Fruit fly (Drosophila melanogaster): ENCODE data around the gene snsl.

The snsl gene

DNA sequence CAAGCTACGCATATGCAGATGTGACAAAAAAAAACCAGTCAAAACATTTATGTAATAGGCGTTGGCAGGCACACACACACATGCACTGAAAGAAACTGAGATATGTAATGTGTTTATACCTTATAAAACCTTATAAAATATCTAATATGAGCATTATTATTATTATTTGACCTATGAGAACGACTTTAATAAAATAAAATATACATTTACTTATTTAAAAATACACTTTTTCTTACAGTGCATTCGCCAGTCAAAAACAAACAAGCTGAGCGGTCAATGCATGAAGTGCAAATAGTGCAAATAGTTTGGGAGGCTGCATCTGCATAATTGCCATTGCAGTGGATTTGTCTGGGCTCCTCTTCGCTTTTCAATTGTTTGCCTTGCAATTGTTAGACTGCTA, 1.4 kb upstream of the snsl start (continued):
- TF ChIP-seq Ptx1 (GFP tag; IDR thresholded peaks at IDR 0.05) = peak; percentile 76
- TF ChIP-seq CG11696 (GFP tag; IDR thresholded peaks at IDR 0.05) = peak; percentile 24; the same call in 1 of the 2 replicates
- TF ChIP-seq Rfx (GFP tag; IDR thresholded peaks at IDR 0.05) = no peak
- peak; percentile 83 for TF ChIP-seq gcm (GFP tag; optimal IDR thresholded peaks at IDR 0.05)
- no peak for TF ChIP-seq toy (GFP tag; IDR thresholded peaks at IDR 0.05)
- TF ChIP-seq CG4730 (GFP tag; IDR thresholded peaks at IDR 0.05) = peak; percentile 57; the same call in 1 of the 2 replicates
- TF ChIP-seq CTCF (GFP tag; optimal IDR thresholded peaks at IDR 0.05) = no peak
- peak; percentile 93 for TF ChIP-seq Sox102F (GFP tag; optimal IDR thresholded peaks at IDR 0.05)
- no peak for TF ChIP-seq D (optimal IDR thresholded peaks at IDR 0.05)
- peak; percentile 60 for TF ChIP-seq D (GFP tag; optimal IDR thresholded peaks at IDR 0.05)
- peak; percentile 60; the same call in 1 of the 2 replicates for TF ChIP-seq seq (GFP tag; IDR thresholded peaks at IDR 0.05)
- peak; percentile 67 for TF ChIP-seq zfh1 (GFP tag; IDR thresholded peaks at IDR 0.05)
- no peak for TF ChIP-seq YL-1 (GFP tag; optimal IDR thresholded peaks at IDR 0.05)
- TF ChIP-seq amos (GFP tag; IDR thresholded peaks at IDR 0.05; ENCODE audit: partially characterized antibody) = no peak
- peak; percentile 28 for TF ChIP-seq Mad (GFP tag; optimal IDR thresholded peaks at IDR 0.05)
- TF ChIP-seq Taf1 (GFP tag; IDR thresholded peaks at IDR 0.05) = peak; percentile 12; the same call in 1 of the 2 replicates
- no peak for TF ChIP-seq MBD-R2 (GFP tag; IDR thresholded peaks at IDR 0.05)
- no peak for TF ChIP-seq Hr39 (optimal IDR thresholded peaks at IDR 0.05)
- peak; percentile 70 for TF ChIP-seq kah (GFP tag; optimal IDR thresholded peaks at IDR 0.05)
- 0 out of 3 replicates have a peak, but pooled peaks have one; percentile 17 for TF ChIP-seq CG11093 (GFP tag; IDR thresholded peaks at IDR 0.05)
- TF ChIP-seq CG10431 (GFP tag; optimal IDR thresholded peaks at IDR 0.05) = no peak
- TF ChIP-seq fru (optimal IDR thresholded peaks at IDR 0.05) = no peak
- TF ChIP-seq MESR4 (GFP tag; optimal IDR thresholded peaks at IDR 0.05) = no peak
- no peak for TF ChIP-seq gt (GFP tag; IDR thresholded peaks at IDR 0.05)
- TF ChIP-seq az2 (GFP tag; optimal IDR thresholded peaks at IDR 0.05) = peak; percentile 74
- no peak for TF ChIP-seq Myb (GFP tag; optimal IDR thresholded peaks at IDR 0.05)
- no peak for TF ChIP-seq Rx (GFP tag; IDR thresholded peaks at IDR 0.05)
- no peak for TF ChIP-seq CG31224 (GFP tag; IDR thresholded peaks at IDR 0.05)
- peak; percentile 75 for TF ChIP-seq esg (GFP tag; conservative IDR thresholded peaks at IDR 0.05)
- peak; percentile 57; the same call in 1 of the 2 replicates for TF ChIP-seq E2f2 (GFP tag; IDR thresholded peaks at IDR 0.05)
- peak; percentile 77; the same call in 2 of the 3 replicates for TF ChIP-seq tgo (GFP tag; IDR thresholded peaks at IDR 0.05)
- TF ChIP-seq ara (GFP tag; IDR thresholded peaks at IDR 0.05) = no peak; the same call in 1 of the 2 replicates
- TF ChIP-seq dysf (GFP tag; IDR thresholded peaks at IDR 0.05) = peak; percentile 69
- peak; percentile 21 for TF ChIP-seq CG1603 (tag; optimal IDR thresholded peaks at IDR 0.05)
- no peak for TF ChIP-seq pros (GFP tag; optimal IDR thresholded peaks at IDR 0.05)
- peak; percentile 77 for TF ChIP-seq fd96Cb (tag; optimal IDR thresholded peaks at IDR 0.05)
- no peak for TF ChIP-seq CG1792 (GFP tag; optimal IDR thresholded peaks at IDR 0.05)
- peak; percentile 63; the same call in 1 of the 2 replicates for TF ChIP-seq CG43689 (GFP tag; IDR thresholded peaks at IDR 0.05)
- TF ChIP-seq D19A (tag; optimal IDR thresholded peaks at IDR 0.05) = peak; percentile 58
- peak; percentile 47; the same call in 1 of the 2 replicates for TF ChIP-seq CG10321 (GFP tag; IDR thresholded peaks at IDR 0.05)
- peak; percentile 54 for TF ChIP-seq Max (GFP tag; optimal IDR thresholded peaks at IDR 0.05)
- peak; percentile 74 for TF ChIP-seq CoRest (tag; optimal IDR thresholded peaks at IDR 0.05)
- peak; percentile 40 for TF ChIP-seq fd3F (GFP tag; optimal IDR thresholded peaks at IDR 0.05)
- TF ChIP-seq grn (GFP tag; optimal IDR thresholded peaks at IDR 0.05) = no peak
- peak; percentile 49; the same call in 1 of the 2 replicates for TF ChIP-seq CG14014 (GFP tag; IDR thresholded peaks at IDR 0.05)
- peak; percentile 87 for TF ChIP-seq Sox100B (GFP tag; optimal IDR thresholded peaks at IDR 0.05)
- no peak for TF ChIP-seq Sry-β (GFP tag; optimal IDR thresholded peaks at IDR 0.05)
- no peak for TF ChIP-seq bbx (GFP tag; IDR thresholded peaks at IDR 0.05; ENCODE audit: partially characterized antibody)
- no peak for TF ChIP-seq TFAM (GFP tag; optimal IDR thresholded peaks at IDR 0.05)
- no peak for TF ChIP-seq CG31365 (tag; optimal IDR thresholded peaks at IDR 0.05)
- no peak for TF ChIP-seq usp (GFP tag; optimal IDR thresholded peaks at IDR 0.05)
- peak; percentile 11 for TF ChIP-seq Lhr (GFP tag; optimal IDR thresholded peaks at IDR 0.05)
- TF ChIP-seq CG18599 (GFP tag; optimal IDR thresholded peaks at IDR 0.05) = peak; percentile 41

Data from whole organism, embryonic.